Fruit fly (Drosophila melanogaster): ENCODE data around the gene Myb.

Gene Myb

DNA sequence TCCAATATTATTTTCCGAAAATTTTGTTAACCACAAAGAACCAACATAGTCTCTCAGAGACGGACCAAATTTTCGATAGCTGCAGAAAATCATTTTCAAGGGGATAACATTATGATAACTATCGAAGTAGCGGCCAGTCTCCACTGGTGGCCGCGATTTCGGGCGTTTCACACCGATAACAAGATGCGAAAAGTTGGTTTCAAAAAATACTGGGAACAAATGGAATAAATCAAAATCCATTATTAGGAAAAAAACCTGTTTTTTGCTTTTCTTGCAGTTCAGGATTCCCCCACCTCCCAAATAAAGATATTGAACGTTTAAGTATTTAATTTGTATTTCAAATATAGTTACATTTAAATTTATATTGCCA is 29.6 kb upstream of the Myb start, which contains the start of gene tay (continued):
- TF ChIP-seq CG6791 (GFP tag; IDR thresholded peaks at IDR 0.05; ENCODE audit: partially characterized antibody): peak; percentile 64; the same call in 2 of the 3 replicates
- no peak for TF ChIP-seq cas (GFP tag; IDR thresholded peaks at IDR 0.05)
- no peak for TF ChIP-seq CG15601 (tag; optimal IDR thresholded peaks at IDR 0.05)
- TF ChIP-seq slou (GFP tag; optimal IDR thresholded peaks at IDR 0.05): peak; percentile 1
- peak; percentile 15 for TF ChIP-seq B-H2 (GFP tag; optimal IDR thresholded peaks at IDR 0.05)
- TF ChIP-seq oc (tag; optimal IDR thresholded peaks at IDR 0.05): no peak
- TF ChIP-seq MESR4 (GFP tag; optimal IDR thresholded peaks at IDR 0.05): peak; percentile 37
- no peak for TF ChIP-seq wdn (GFP tag; IDR thresholded peaks at IDR 0.05)
- no peak for TF ChIP-seq HLHmδ (GFP tag; optimal IDR thresholded peaks at IDR 0.05)
- no peak for TF ChIP-seq CG4360 (GFP tag; IDR thresholded peaks at IDR 0.05)
- TF ChIP-seq Dll (GFP tag; IDR thresholded peaks at IDR 0.05; ENCODE audit: partially characterized antibody): no peak
- peak; percentile 79 for TF ChIP-seq Opbp (GFP tag; IDR thresholded peaks at IDR 0.05; ENCODE audit: partially characterized antibody)
- TF ChIP-seq lola (GFP tag; optimal IDR thresholded peaks at IDR 0.05): no peak
- TF ChIP-seq MTF-1 (GFP tag; optimal IDR thresholded peaks at IDR 0.05; ENCODE audit: borderline replicate concordance): no peak
- no peak for TF ChIP-seq pita (GFP tag; optimal IDR thresholded peaks at IDR 0.05)
- no peak for TF ChIP-seq CG1792 (GFP tag; optimal IDR thresholded peaks at IDR 0.05)
- no peak for TF ChIP-seq CG8944 (GFP tag; optimal IDR thresholded peaks at IDR 0.05)
- TF ChIP-seq Atf6 (GFP tag; IDR thresholded peaks at IDR 0.05): no peak
- no peak for TF ChIP-seq CG18262 (tag; optimal IDR thresholded peaks at IDR 0.05)
- TF ChIP-seq chinmo (GFP tag; IDR thresholded peaks at IDR 0.05; ENCODE audit: partially characterized antibody): 0 out of 4 replicates have a peak, but pooled peaks have one; percentile 41
- TF ChIP-seq Taf1 (GFP tag; IDR thresholded peaks at IDR 0.05): no peak
- no peak for TF ChIP-seq Mes4 (GFP tag; optimal IDR thresholded peaks at IDR 0.05)
- TF ChIP-seq CG7928 (GFP tag; optimal IDR thresholded peaks at IDR 0.05): no peak
- peak; percentile 35 for TF ChIP-seq zfh2 (GFP tag; optimal IDR thresholded peaks at IDR 0.05)
- TF ChIP-seq Hmr (GFP tag; optimal IDR thresholded peaks at IDR 0.05): no peak
- TF ChIP-seq Lim3 (GFP tag; IDR thresholded peaks at IDR 0.05): no peak
- no peak for TF ChIP-seq CG12155 (GFP tag; optimal IDR thresholded peaks at IDR 0.05)
- no peak for TF ChIP-seq Optix (GFP tag; IDR thresholded peaks at IDR 0.05)
- TF ChIP-seq tin (GFP tag; optimal IDR thresholded peaks at IDR 0.05): no peak
- no peak for TF ChIP-seq CG15073 (GFP tag; optimal IDR thresholded peaks at IDR 0.05)
- TF ChIP-seq CHES-1-like (GFP tag; optimal IDR thresholded peaks at IDR 0.05): peak; percentile 1
- TF ChIP-seq bowl (GFP tag; IDR thresholded peaks at IDR 0.05): no peak
- TF ChIP-seq fu2 (GFP tag; optimal IDR thresholded peaks at IDR 0.05): no peak
- no peak for TF ChIP-seq crp (GFP tag; optimal IDR thresholded peaks at IDR 0.05)
- TF ChIP-seq jing (GFP tag; optimal IDR thresholded peaks at IDR 0.05): no peak
- no peak for TF ChIP-seq Mad (GFP tag; optimal IDR thresholded peaks at IDR 0.05)
- no peak for TF ChIP-seq cato (GFP tag; optimal IDR thresholded peaks at IDR 0.05; ENCODE audit: borderline replicate concordance)
- TF ChIP-seq tio (GFP tag; optimal IDR thresholded peaks at IDR 0.05): no peak
- peak; percentile 37 for TF ChIP-seq YL-1 (GFP tag; optimal IDR thresholded peaks at IDR 0.05)
- peak; percentile 47 for TF ChIP-seq bigmax (GFP tag; optimal IDR thresholded peaks at IDR 0.05)
- TF ChIP-seq CG11398 (GFP tag; optimal IDR thresholded peaks at IDR 0.05): no peak
- peak; percentile 19 for TF ChIP-seq CG10267 (tag; optimal IDR thresholded peaks at IDR 0.05)
- no peak for TF ChIP-seq pho (GFP tag; optimal IDR thresholded peaks at IDR 0.05)
- peak; percentile 66 for TF ChIP-seq stwl (tag; optimal IDR thresholded peaks at IDR 0.05)
- TF ChIP-seq fd102C (GFP tag; optimal IDR thresholded peaks at IDR 0.05): no peak
- TF ChIP-seq CG7745 (tag; optimal IDR thresholded peaks at IDR 0.05): no peak
- TF ChIP-seq Fer1 (GFP tag; optimal IDR thresholded peaks at IDR 0.05): no peak
- peak; percentile 20; the same call in 1 of the 2 replicates for TF ChIP-seq onecut (GFP tag; IDR thresholded peaks at IDR 0.05)
- no peak for TF ChIP-seq CG15011 (GFP tag; optimal IDR thresholded peaks at IDR 0.05)
- no peak for TF ChIP-seq CG15479 (GFP tag; optimal IDR thresholded peaks at IDR 0.05)
